Worm (Caenorhabditis elegans): ENCODE results near the gene rig-1.

ce11 chrX:8697517-8697916, 37.1 kb downstream of the rig-1 start, which contains the start of gene frpr-8:
- TF ChIP-seq ama-1 (optimal IDR thresholded peaks at IDR 0.05) (no peak), C16A3.4 (tag; optimal IDR thresholded peaks at IDR 0.05) (no peak), lin-15B (tag; optimal IDR thresholded peaks at IDR 0.05) (no peak), pag-3 (tag; optimal IDR thresholded peaks at IDR 0.05; ENCODE audit: borderline replicate concordance, insufficient read depth) (no peak), nhr-76 (tag; optimal IDR thresholded peaks at IDR 0.05) (no peak), nhr-11 (tag; optimal IDR thresholded peaks at IDR 0.05) (no peak), nhr-237 (tag; optimal IDR thresholded peaks at IDR 0.05) (no peak), tlp-1 (tag; optimal IDR thresholded peaks at IDR 0.05) (no peak), xbp-1 (tag; optimal IDR thresholded peaks at IDR 0.05) (no peak), irx-1 (tag; optimal IDR thresholded peaks at IDR 0.05) (no peak)

Measured in whole organism, L1 larva.